Fruit fly (Drosophila melanogaster): ENCODE measurements around the gene CG14777.

Gene CG14777

DNA sequence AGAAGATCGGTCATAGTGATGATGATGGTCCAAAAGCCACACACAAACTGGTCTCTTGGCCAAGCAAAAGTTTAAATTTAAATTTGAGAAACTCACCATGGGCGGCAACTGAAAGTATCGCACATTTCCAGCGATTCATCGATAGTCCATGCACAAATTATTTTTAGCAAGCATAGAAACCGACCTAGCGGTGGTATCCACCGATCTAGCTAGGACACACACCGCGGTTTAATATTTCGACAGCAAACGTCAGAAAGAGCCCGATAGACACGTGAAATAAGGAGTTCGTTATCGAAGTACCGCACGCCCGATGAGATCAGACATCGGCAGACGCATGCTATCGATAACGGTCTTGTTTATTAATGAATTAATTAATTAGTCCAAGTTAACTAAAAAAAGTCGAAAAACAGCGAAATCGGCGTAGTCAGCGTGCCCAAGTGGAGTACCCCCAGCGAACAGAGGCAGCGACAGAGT, 46.9 kb downstream of the CG14777 start, which contains the start of gene CG14795 (continued):
- no peak for TF ChIP-seq CG8359 (GFP tag; optimal IDR thresholded peaks at IDR 0.05; ENCODE audit: borderline replicate concordance)
- peak; percentile 65 for TF ChIP-seq hkb (optimal IDR thresholded peaks at IDR 0.05)
- TF ChIP-seq hkb (GFP tag; IDR thresholded peaks at IDR 0.05) = no peak
- peak; percentile 60 for TF ChIP-seq CG13624 (GFP tag; optimal IDR thresholded peaks at IDR 0.05)
- no peak for TF ChIP-seq CG6854 (GFP tag; optimal IDR thresholded peaks at IDR 0.05)
- no peak for TF ChIP-seq Jarid2 (GFP tag; optimal IDR thresholded peaks at IDR 0.05)
- TF ChIP-seq gce (GFP tag; IDR thresholded peaks at IDR 0.05) = peak; percentile 35; the same call in 1 of the 3 replicates
- TF ChIP-seq CG4730 (GFP tag; IDR thresholded peaks at IDR 0.05) = no peak
- TF ChIP-seq ase (GFP tag; IDR thresholded peaks at IDR 0.05) = no peak
- TF ChIP-seq CG13424 (tag; optimal IDR thresholded peaks at IDR 0.05) = peak; percentile 45
- TF ChIP-seq Ada2b (GFP tag; IDR thresholded peaks at IDR 0.05) = no peak
- TF ChIP-seq tna (GFP tag; IDR thresholded peaks at IDR 0.05; ENCODE audit: partially characterized antibody) = peak; percentile 96
- no peak for TF ChIP-seq CG6175 (GFP tag; IDR thresholded peaks at IDR 0.05)
- TF ChIP-seq esg (GFP tag; conservative IDR thresholded peaks at IDR 0.05) = no peak
- TF ChIP-seq ftz-f1 (GFP tag; optimal IDR thresholded peaks at IDR 0.05) = peak; percentile 36
- no peak for TF ChIP-seq CG11695 (GFP tag; IDR thresholded peaks at IDR 0.05)
- no peak for TF ChIP-seq CG17328 (GFP tag; IDR thresholded peaks at IDR 0.05)
- TF ChIP-seq kni (GFP tag; optimal IDR thresholded peaks at IDR 0.05) = no peak
- no peak for TF ChIP-seq CG1233 (GFP tag; optimal IDR thresholded peaks at IDR 0.05)
- TF ChIP-seq bowl (GFP tag; IDR thresholded peaks at IDR 0.05) = no peak
- TF ChIP-seq ssp (GFP tag; IDR thresholded peaks at IDR 0.05) = 0 out of 2 replicates have a peak, but pooled peaks have one; percentile 28
- no peak for TF ChIP-seq sim (GFP tag; IDR thresholded peaks at IDR 0.05)
- TF ChIP-seq p53 (GFP tag; optimal IDR thresholded peaks at IDR 0.05) = peak; percentile 47
- TF ChIP-seq CG6813 (GFP tag; optimal IDR thresholded peaks at IDR 0.05) = no peak
- TF ChIP-seq CG1832 (GFP tag; optimal IDR thresholded peaks at IDR 0.05) = no peak
- peak; percentile 31 for TF ChIP-seq CG17802 (tag; optimal IDR thresholded peaks at IDR 0.05)
- peak; percentile 75 for TF ChIP-seq CG14710 (tag; optimal IDR thresholded peaks at IDR 0.05)
- no peak for TF ChIP-seq ham (GFP tag; IDR thresholded peaks at IDR 0.05)
- no peak for TF ChIP-seq Aef1 (GFP tag; IDR thresholded peaks at IDR 0.05)
- peak; percentile 69; the same call in 2 of the 3 replicates for TF ChIP-seq CG11560 (tag; IDR thresholded peaks at IDR 0.05)
- TF ChIP-seq Xrp1 (GFP tag; IDR thresholded peaks at IDR 0.05) = peak; percentile 41; the same call in 1 of the 2 replicates
- TF ChIP-seq otp (GFP tag; IDR thresholded peaks at IDR 0.05) = 0 out of 3 replicates have a peak, but pooled peaks have one; percentile 28
- peak; percentile 50 for TF ChIP-seq CrebB (tag; optimal IDR thresholded peaks at IDR 0.05)
- no peak for TF ChIP-seq pum (GFP tag; optimal IDR thresholded peaks at IDR 0.05)
- TF ChIP-seq fu2 (GFP tag; optimal IDR thresholded peaks at IDR 0.05) = peak; percentile 7
- peak; percentile 85 for TF ChIP-seq CG9797 (GFP tag; optimal IDR thresholded peaks at IDR 0.05)
- TF ChIP-seq shn (GFP tag; optimal IDR thresholded peaks at IDR 0.05) = no peak
- TF ChIP-seq Antp (GFP tag; optimal IDR thresholded peaks at IDR 0.05) = peak; percentile 30
- no peak for TF ChIP-seq sisA (GFP tag; IDR thresholded peaks at IDR 0.05)
- peak; percentile 5 to 48 for TF ChIP-seq Pdp1 (GFP tag; optimal IDR thresholded peaks at IDR 0.05)
- peak; percentile 52 for TF ChIP-seq CG12299 (tag; optimal IDR thresholded peaks at IDR 0.05)
- no peak for TF ChIP-seq CG10959 (GFP tag; IDR thresholded peaks at IDR 0.05)
- no peak for TF ChIP-seq ro (GFP tag; IDR thresholded peaks at IDR 0.05)
- TF ChIP-seq tin (GFP tag; optimal IDR thresholded peaks at IDR 0.05) = peak; percentile 12
- TF ChIP-seq CG5180 (GFP tag; optimal IDR thresholded peaks at IDR 0.05) = no peak
- TF ChIP-seq CG10543 (GFP tag; optimal IDR thresholded peaks at IDR 0.05) = no peak
- peak; percentile 96 for TF ChIP-seq hb (GFP tag; IDR thresholded peaks at IDR 0.05; ENCODE audit: partially characterized antibody)
- TF ChIP-seq wek (GFP tag; optimal IDR thresholded peaks at IDR 0.05) = no peak
- TF ChIP-seq CG7745 (tag; optimal IDR thresholded peaks at IDR 0.05) = peak; percentile 43
- TF ChIP-seq Trl (optimal IDR thresholded peaks at IDR 0.05) = no peak
- no peak for TF ChIP-seq Trl (GFP tag; optimal IDR thresholded peaks at IDR 0.05)
- TF ChIP-seq stc (GFP tag; IDR thresholded peaks at IDR 0.05) = no peak

Measured in whole organism, embryonic.